Fruit fly (Drosophila melanogaster): Measurements from ENCODE around the gene CG7179.

Gene CG7179

dm6 chr2L:7779785-7780184 lies 2.0 kb upstream of the CG7179 start, which contains the start of gene Uro:
Gene Uro (plus strand): TSS chr2L:7780085.
- no peak for TF ChIP-seq Rel (GFP tag; optimal IDR thresholded peaks at IDR 0.05)
- TF ChIP-seq Rel (tag; optimal IDR thresholded peaks at IDR 0.05), result no peak
- no peak for TF ChIP-seq tai (GFP tag; optimal IDR thresholded peaks at IDR 0.05)
- no peak for TF ChIP-seq dsf (GFP tag; optimal IDR thresholded peaks at IDR 0.05; ENCODE audit: borderline replicate concordance)
- TF ChIP-seq CG32264 (GFP tag; optimal IDR thresholded peaks at IDR 0.05), result no peak
- TF ChIP-seq Vsx2 (GFP tag; optimal IDR thresholded peaks at IDR 0.05; ENCODE audit: partially characterized antibody), result no peak
- no peak for TF ChIP-seq sv (GFP tag; optimal IDR thresholded peaks at IDR 0.05)
- no peak for TF ChIP-seq Hr83 (GFP tag; optimal IDR thresholded peaks at IDR 0.05; ENCODE audit: poor library complexity, severe bottlenecking)
- no peak for TF ChIP-seq brk (GFP tag; optimal IDR thresholded peaks at IDR 0.05)
- TF ChIP-seq sage (GFP tag; optimal IDR thresholded peaks at IDR 0.05), result no peak
- no peak for TF ChIP-seq fru (GFP tag; optimal IDR thresholded peaks at IDR 0.05)
- no peak for TF ChIP-seq dl (GFP tag; optimal IDR thresholded peaks at IDR 0.05; ENCODE audit: insufficient read depth in 1 of 2, partially characterized antibody in 2 of 2)
- TF ChIP-seq CG9705 (GFP tag; optimal IDR thresholded peaks at IDR 0.05), result no peak
- no peak for TF ChIP-seq Hr78 (GFP tag; optimal IDR thresholded peaks at IDR 0.05)
- TF ChIP-seq dmrt93B (GFP tag; optimal IDR thresholded peaks at IDR 0.05), result no peak
- no peak for TF ChIP-seq h (GFP tag; optimal IDR thresholded peaks at IDR 0.05)
- TF ChIP-seq OdsH (GFP tag; optimal IDR thresholded peaks at IDR 0.05), result no peak
- no peak for TF ChIP-seq Myc (optimal IDR thresholded peaks at IDR 0.05)
- no peak for TF ChIP-seq lola (GFP tag; optimal IDR thresholded peaks at IDR 0.05)
- no peak for TF ChIP-seq br (GFP tag; optimal IDR thresholded peaks at IDR 0.05)

- TF ChIP-seq N (GFP tag; optimal IDR thresholded peaks at IDR 0.05) (no peak), CrebA (GFP tag; optimal IDR thresholded peaks at IDR 0.05; ENCODE audit: borderline replicate concordance) (no peak), dsf (GFP tag; optimal IDR thresholded peaks at IDR 0.05; ENCODE audit: borderline replicate concordance) (no peak), Mio (GFP tag; optimal IDR thresholded peaks at IDR 0.05) (no peak), CG32264 (GFP tag; optimal IDR thresholded peaks at IDR 0.05) (no peak), OdsH (GFP tag; optimal IDR thresholded peaks at IDR 0.05) (no peak), Dfd (GFP tag; optimal IDR thresholded peaks at IDR 0.05) (no peak), sv (GFP tag; optimal IDR thresholded peaks at IDR 0.05) (no peak), Rel (GFP tag; optimal IDR thresholded peaks at IDR 0.05) (no peak), Rel (tag; optimal IDR thresholded peaks at IDR 0.05) (no peak), foxo (GFP tag; optimal IDR thresholded peaks at IDR 0.05) (no peak), Myc (optimal IDR thresholded peaks at IDR 0.05) (no peak), GATAd (GFP tag; optimal IDR thresholded peaks at IDR 0.05) (no peak), ey (GFP tag; optimal IDR thresholded peaks at IDR 0.05) (no peak), Hnf4 (GFP tag; optimal IDR thresholded peaks at IDR 0.05) (no peak), usp (GFP tag; optimal IDR thresholded peaks at IDR 0.05) (no peak), h (GFP tag; optimal IDR thresholded peaks at IDR 0.05) (no peak), Dif (GFP tag; optimal IDR thresholded peaks at IDR 0.05; ENCODE audit: partially characterized antibody) (no peak), Hr78 (GFP tag; optimal IDR thresholded peaks at IDR 0.05) (no peak)
Measured at dm6 chr2L:7775260-7775659, 2.6 kb downstream of the CG7179 start.

dm6 chr2L:7771891-7772290 lies 5.9 kb downstream of the CG7179 start:
- no peak for TF ChIP-seq dl (GFP tag; optimal IDR thresholded peaks at IDR 0.05; ENCODE audit: insufficient read depth in 1 of 2, partially characterized antibody in 2 of 2)
- TF ChIP-seq OdsH (GFP tag; optimal IDR thresholded peaks at IDR 0.05), result no peak
- TF ChIP-seq foxo (GFP tag; optimal IDR thresholded peaks at IDR 0.05), result no peak

dm6 chr2L:7767328-7767727 lies 10.5 kb downstream of the CG7179 start, which contains the start of gene CG7191:
Gene CG7191 (plus strand): TSS chr2L:7767628.
- TF ChIP-seq CrebA (GFP tag; optimal IDR thresholded peaks at IDR 0.05; ENCODE audit: borderline replicate concordance) (no peak), jim (GFP tag; optimal IDR thresholded peaks at IDR 0.05) (no peak), Jra (GFP tag; optimal IDR thresholded peaks at IDR 0.05) (no peak)

dm6 chr2L:7756835-7757234 lies 21.0 kb downstream of the CG7179 start:
- TF ChIP-seq Sp1 (GFP tag; optimal IDR thresholded peaks at IDR 0.05) (no peak), brk (GFP tag; optimal IDR thresholded peaks at IDR 0.05) (no peak), lola (GFP tag; optimal IDR thresholded peaks at IDR 0.05) (no peak), Dif (GFP tag; optimal IDR thresholded peaks at IDR 0.05; ENCODE audit: partially characterized antibody) (no peak), h (GFP tag; optimal IDR thresholded peaks at IDR 0.05) (no peak), tai (GFP tag; optimal IDR thresholded peaks at IDR 0.05) (no peak), Hr83 (GFP tag; optimal IDR thresholded peaks at IDR 0.05; ENCODE audit: poor library complexity, severe bottlenecking) (no peak), dmrt93B (GFP tag; optimal IDR thresholded peaks at IDR 0.05) (no peak), psq (GFP tag; optimal IDR thresholded peaks at IDR 0.05) (no peak), dsf (GFP tag; optimal IDR thresholded peaks at IDR 0.05; ENCODE audit: borderline replicate concordance) (no peak), pan (optimal IDR thresholded peaks at IDR 0.05) (no peak), GATAd (GFP tag; optimal IDR thresholded peaks at IDR 0.05) (no peak), Dfd (GFP tag; optimal IDR thresholded peaks at IDR 0.05) (no peak), OdsH (GFP tag; optimal IDR thresholded peaks at IDR 0.05) (no peak), fru (GFP tag; optimal IDR thresholded peaks at IDR 0.05) (no peak), Hr78 (GFP tag; optimal IDR thresholded peaks at IDR 0.05) (no peak), Vsx2 (GFP tag; optimal IDR thresholded peaks at IDR 0.05; ENCODE audit: partially characterized antibody) (no peak), br (GFP tag; optimal IDR thresholded peaks at IDR 0.05) (no peak), jim (GFP tag; optimal IDR thresholded peaks at IDR 0.05) (no peak)
